Fruit fly (Drosophila melanogaster): Measurements from ENCODE around the gene CG10761.

DNA sequence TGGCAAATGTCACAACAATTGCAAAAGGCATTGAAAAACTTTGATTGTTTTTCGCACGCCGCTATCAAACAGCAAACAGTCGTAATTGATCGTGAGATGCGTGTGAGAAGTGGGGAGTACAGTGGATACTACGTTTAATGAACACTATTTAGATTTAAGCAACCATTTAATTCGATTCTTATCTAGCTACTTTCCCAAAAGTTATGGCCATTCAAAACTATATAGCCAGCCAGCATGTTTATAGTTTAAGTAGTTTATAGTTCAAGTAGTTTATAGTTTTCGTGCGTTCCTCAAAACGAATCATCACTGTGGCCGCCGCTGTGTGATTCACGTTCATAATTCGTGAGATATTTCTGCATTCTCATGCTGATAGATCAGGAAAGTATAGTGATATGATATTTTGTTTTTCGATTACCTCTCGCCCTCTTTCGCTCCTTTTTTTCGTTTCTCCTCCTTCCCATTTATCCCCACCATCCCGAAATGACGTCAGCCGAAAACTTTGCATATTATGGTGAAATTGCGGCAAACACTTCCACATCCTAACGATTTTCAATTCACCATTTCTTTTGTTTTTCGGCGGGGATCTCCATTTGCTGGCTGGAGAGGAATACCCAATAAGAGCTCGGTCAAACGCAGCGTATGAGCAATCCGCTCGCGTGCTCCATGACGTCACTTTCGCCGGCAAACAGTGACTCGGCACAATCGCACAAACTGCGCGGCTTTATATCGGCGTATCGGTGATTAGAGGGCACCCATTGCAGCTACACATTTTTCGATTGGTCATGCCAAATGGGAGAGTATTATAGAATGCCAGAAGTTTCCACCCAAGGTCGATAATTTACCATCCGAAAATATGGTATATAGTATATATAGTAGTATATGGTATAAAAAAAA, 49.0 kb downstream of the CG10761 start:
- TF ChIP-seq psq (optimal IDR thresholded peaks at IDR 0.05), result no peak
- no peak for TF ChIP-seq usp (GFP tag; optimal IDR thresholded peaks at IDR 0.05)
- no peak for TF ChIP-seq CG8478 (optimal IDR thresholded peaks at IDR 0.05)
- no peak for TF ChIP-seq pan (optimal IDR thresholded peaks at IDR 0.05)
